Worm (Caenorhabditis elegans) whole organism, L4 larva: ENCODE results near the gene col-40.

Experiments used
- F37D6.2 ChIP-seq: sonication (generic microtip); optimal IDR thresholded peaks from 2 replicates; lab custom pipeline; 2016; ENCODE audit warnings: mild to moderate bottlenecking, missing genetic modification characterization, missing compliant biosample characterization
- T20F7.1 ChIP-seq: fragments of 200-800 bp; sonication (Bioruptor generic); optimal IDR thresholded peaks from 2 replicates; lab custom pipeline; 2018; ENCODE audit warnings: mild to moderate bottlenecking, missing genetic modification characterization, missing compliant biosample characterization
- T26A8.4 ChIP-seq: fragments of 200-800 bp; sonication (Bioruptor generic); IDR thresholded peaks from 2 replicates; pipeline ENCODE4 v1.3.6; 2022; ENCODE audit warnings: missing genetic modification characterization, missing compliant biosample characterization
- attf-4 ChIP-seq: sonication (generic microtip); optimal IDR thresholded peaks from 3 replicates; lab custom pipeline; 2017; ENCODE audit warnings: missing biosample characterization, missing genetic modification characterization
- ceh-20 ChIP-seq: fragments of 200-800 bp; sonication (Bioruptor generic); IDR thresholded peaks from 2 replicates; pipeline ENCODE4 v1.3.6; 2022; ENCODE audit warnings: missing genetic modification reagents, missing genetic modification characterization, missing compliant biosample characterization
- ceh-62 ChIP-seq: sonication (generic microtip); optimal IDR thresholded peaks from 2 replicates; lab custom pipeline; 2017; ENCODE audit warnings: missing biosample characterization, missing genetic modification characterization
- daf-16 ChIP-seq, 3 experiments: sonication (generic microtip); optimal IDR thresholded peaks; 2 replicates each; lab custom pipeline; 2016 to 2017; ENCODE audit warnings: missing genetic modification characterization in 3 of 3, missing genetic modification reagents in 3 of 3, mild to moderate bottlenecking in 2 of 3, missing compliant biosample characterization in 2 of 3, missing biosample characterization in 1 of 3, moderate library complexity in 1 of 3
- dve-1 ChIP-seq: sonication (generic microtip); optimal IDR thresholded peaks from 2 replicates; lab custom pipeline; 2017; ENCODE audit warnings: antibody characterized with exemption, mild to moderate bottlenecking, missing genetic modification characterization, missing compliant biosample characterization; ENCODE audit not compliant: insufficient read depth
- egl-27 ChIP-seq: sonication (generic microtip); optimal IDR thresholded peaks from 3 replicates; lab custom pipeline; 2017; ENCODE audit warnings: missing biosample characterization, missing genetic modification reagents, missing genetic modification characterization
- fkh-10 ChIP-seq: fragments of 150-350 bp; optimal IDR thresholded peaks from 2 replicates; lab custom pipeline; 2014; ENCODE audit warnings: missing biosample characterization, missing genetic modification reagents, missing genetic modification characterization
- hif-1 ChIP-seq, 2 experiments: sonication (generic microtip); optimal IDR thresholded peaks; 2 replicates each; lab custom pipeline; 2016 to 2017; ENCODE audit warnings: missing compliant biosample characterization in 2 of 2, missing genetic modification characterization in 2 of 2, missing genetic modification reagents in 2 of 2, missing genotype in 2 of 2, mild to moderate bottlenecking in 1 of 2
- hlh-11 ChIP-seq: fragments of 200-800 bp; sonication (Bioruptor generic); optimal IDR thresholded peaks from 2 replicates; lab custom pipeline; 2018; ENCODE audit warnings: mild to moderate bottlenecking, missing genetic modification characterization, missing compliant biosample characterization
- hlh-30 ChIP-seq: sonication (generic microtip); optimal IDR thresholded peaks from 2 replicates; lab custom pipeline; 2017; ENCODE audit warnings: antibody characterized with exemption, mild to moderate bottlenecking, missing genetic modification characterization, missing compliant biosample characterization; ENCODE audit not compliant: insufficient read depth
- hmg-1.1 ChIP-seq: fragments of 200-800 bp; sonication (Bioruptor generic); IDR thresholded peaks from 2 replicates; pipeline ENCODE4 v1.3.6; 2022; ENCODE audit warnings: missing genetic modification reagents, missing genetic modification characterization, missing compliant biosample characterization
- lim-7 ChIP-seq: fragments of 200-800 bp; sonication (Bioruptor generic); IDR thresholded peaks from 2 replicates; pipeline ENCODE4 v1.3.6; 2022; ENCODE audit warnings: missing genetic modification characterization, missing compliant biosample characterization
- lsy-2 ChIP-seq, 2 experiments: fragments of 150-350 bp in 1 of 2; sonication (generic microtip) in 1 of 2; optimal IDR thresholded peaks; 2 replicates each; lab custom pipeline; 2014 to 2017; ENCODE audit warnings: missing biosample characterization in 2 of 2, missing genetic modification characterization in 2 of 2
- mdl-1 ChIP-seq, 2 experiments: fragments of 150-350 bp in 1 of 2; sonication (generic microtip) in 1 of 2; optimal IDR thresholded peaks; 2 replicates each; lab custom pipeline; 2014 to 2017; ENCODE audit warnings: missing biosample characterization in 2 of 2, missing genetic modification characterization in 2 of 2
- mep-1 ChIP-seq: fragments of 150-350 bp; sonication (generic microtip); optimal IDR thresholded peaks from 3 replicates; lab custom pipeline; 2014; ENCODE audit warnings: missing biosample characterization, missing genetic modification characterization
- mes-2 ChIP-seq: sonication (generic microtip); optimal IDR thresholded peaks from 2 replicates; lab custom pipeline; 2016; ENCODE audit warnings: missing genotype, mild to moderate bottlenecking, missing genetic modification characterization, missing compliant biosample characterization; ENCODE audit not compliant: poor library complexity, severe bottlenecking
- mxl-2 ChIP-seq: fragments of 200-800 bp; sonication (Bioruptor generic); conservative IDR thresholded peaks from 2 replicates; pipeline ENCODE4 v1.3.6; 2022; ENCODE audit warnings: missing genetic modification reagents, missing genetic modification characterization, missing compliant biosample characterization
- mxl-3 ChIP-seq: fragments of 200-800 bp; sonication (Bioruptor generic); optimal IDR thresholded peaks from 2 replicates; lab custom pipeline; 2018; ENCODE audit warnings: mild to moderate bottlenecking, missing genetic modification characterization, missing compliant biosample characterization
- nhr-11 ChIP-seq: fragments of 150-350 bp; optimal IDR thresholded peaks from 2 replicates; lab custom pipeline; 2014; ENCODE audit warnings: missing biosample characterization, missing genetic modification characterization
- nhr-111 ChIP-seq: fragments of 200-800 bp; sonication (Bioruptor generic); optimal IDR thresholded peaks from 2 replicates; lab custom pipeline; 2018; ENCODE audit warnings: mild to moderate bottlenecking, missing genetic modification characterization, missing compliant biosample characterization
- pha-4 ChIP-seq, 2 experiments: fragments of 150-350 bp in 1 of 2; fragments of 200-800 bp in 1 of 2; sonication (Bioruptor generic) in 1 of 2; IDR thresholded peaks in 1 of 2; optimal IDR thresholded peaks in 1 of 2; 2 replicates each; pipeline versions ENCODE4 v1.3.6 to Lab custom; 2014 to 2022; ENCODE audit warnings: missing genetic modification characterization in 2 of 2, missing genetic modification reagents in 2 of 2, missing biosample characterization in 1 of 2, missing compliant biosample characterization in 1 of 2
- rbr-2 ChIP-seq: sonication (generic microtip); optimal IDR thresholded peaks from 2 replicates; lab custom pipeline; 2016; ENCODE audit warnings: missing genotype, missing genetic modification characterization, missing compliant biosample characterization
- saeg-2 ChIP-seq: fragments of 200-800 bp; sonication (Bioruptor generic); IDR thresholded peaks from 2 replicates; pipeline ENCODE4 v1.3.6; 2022; ENCODE audit warnings: missing genetic modification reagents, missing genetic modification characterization, missing compliant biosample characterization
- skn-1 ChIP-seq: fragments of 150-350 bp; optimal IDR thresholded peaks from 2 replicates; lab custom pipeline; 2014; ENCODE audit warnings: missing biosample characterization, missing genetic modification characterization
- tag-97 ChIP-seq: fragments of 200-800 bp; sonication (Bioruptor generic); IDR thresholded peaks from 2 replicates; pipeline ENCODE4 v1.3.6; 2022; ENCODE audit warnings: missing genetic modification characterization, missing compliant biosample characterization
- unc-62 ChIP-seq, 3 experiments: fragments of 150-350 bp in 1 of 3; sonication (generic microtip); optimal IDR thresholded peaks in 2 of 3; peaks in 1 of 3; 1 replicate in 1 of 3; 2 replicates in 2 of 3; lab custom pipeline; 2014 to 2017; ENCODE audit warnings: missing biosample characterization in 3 of 3, missing genetic modification characterization in 3 of 3, missing genetic modification reagents in 3 of 3, missing genotype in 1 of 3
- zag-1 ChIP-seq: fragments of 150-350 bp; optimal IDR thresholded peaks from 2 replicates; lab custom pipeline; 2014; ENCODE audit warnings: missing biosample characterization, missing genetic modification characterization
- zfp-2 ChIP-seq: sonication (generic microtip); optimal IDR thresholded peaks from 2 replicates; lab custom pipeline; 2016; ENCODE audit warnings: mild to moderate bottlenecking, missing genetic modification characterization, missing compliant biosample characterization
- zfp-3 ChIP-seq: fragments of 200-800 bp; sonication (Bioruptor generic); conservative IDR thresholded peaks from 2 replicates; pipeline ENCODE4 v1.3.6; 2022; ENCODE audit warnings: missing genetic modification reagents, missing genetic modification characterization, missing compliant biosample characterization
- zip-11 ChIP-seq: fragments of 200-800 bp; sonication (Bioruptor generic); IDR thresholded peaks from 2 replicates; pipeline ENCODE4 v1.3.6; 2022; ENCODE audit warnings: missing genetic modification characterization, missing compliant biosample characterization

Gene col-40

ce11 chrII:1085546-1085945 is 21.2 kb downstream of the col-40 start:
- no peak for TF ChIP-seq mxl-2 (GFP tag; lab: Robert Waterston, UW)

DNA sequence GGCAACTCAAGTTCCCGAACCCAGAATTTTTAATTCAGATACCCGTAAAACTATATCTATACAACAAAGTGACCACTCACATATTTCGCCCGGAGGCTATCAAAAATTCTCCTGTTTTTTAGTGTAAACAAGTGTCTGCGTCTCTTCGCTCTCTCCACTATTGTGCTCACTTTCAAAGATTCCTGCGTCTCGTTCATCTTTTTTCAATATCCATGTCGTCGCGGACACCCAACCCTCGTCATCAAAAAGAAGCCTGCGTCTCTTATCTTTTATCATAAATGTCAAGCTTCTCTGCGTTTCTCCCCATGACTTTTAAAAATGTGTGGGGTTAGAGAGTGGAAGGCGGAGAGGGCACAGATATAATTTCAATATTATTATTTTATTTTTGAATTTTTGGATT is 21.9 kb downstream of the col-40 start:
- TF ChIP-seq mdl-1 (tag; optimal IDR thresholded peaks at IDR 0.05; lab: Kevin White, UChicago) (peak in 1 of 2 experiments; percentile 65), dve-1 (tag; lab: Kevin White, UChicago) (peak; percentile 65), hlh-11 (peak; percentile 54), attf-4 (no peak), unc-62 (GFP tag; optimal IDR thresholded peaks at IDR 0.05 in 1 of 2; lab: Kevin White, UChicago) (peak in 1 of 2 experiments; percentile 34), unc-62 (tag; optimal IDR thresholded peaks at IDR 0.05; lab: Kevin White, UChicago) (no peak), tag-97 (GFP tag; lab: Robert Waterston, UW) (no peak), T26A8.4 (GFP tag; lab: Robert Waterston, UW) (no peak), mes-2 (tag; lab: Kevin White, UChicago) (peak; percentile 31), pha-4 (GFP tag; IDR thresholded peaks at IDR 0.05; lab: Robert Waterston, UW) (no peak), pha-4 (tag; optimal IDR thresholded peaks at IDR 0.05; lab: Kevin White, UChicago) (peak; percentile 25), mep-1 (tag; lab: Kevin White, UChicago) (peak; percentile 26), F37D6.2 (tag; lab: Kevin White, UChicago) (peak; percentile 20), daf-16 (GFP tag; optimal IDR thresholded peaks at IDR 0.05; lab: Kevin White, UChicago) (peak in 1 of 2 experiments; percentile 74), daf-16 (tag; optimal IDR thresholded peaks at IDR 0.05; lab: Kevin White, UChicago) (peak; percentile 17), rbr-2 (peak; percentile 58), nhr-11 (tag; lab: Kevin White, UChicago) (peak; percentile 66), fkh-10 (GFP tag; lab: Kevin White, UChicago) (peak; percentile 69), hlh-30 (peak; percentile 59), zag-1 (no peak), hmg-1.1 (GFP tag; lab: Robert Waterston, UW) (peak; percentile 41; the same call in 1 of the 2 replicates), lsy-2 (tag; optimal IDR thresholded peaks at IDR 0.05; lab: Kevin White, UChicago) (peak in 1 of 2 experiments; percentile 57)

- TF ChIP-seq lim-7 (GFP tag; lab: Robert Waterston, UW) = no peak
- no peak for TF ChIP-seq hif-1 (tag; optimal IDR thresholded peaks at IDR 0.05; lab: Kevin White, UChicago)
- TF ChIP-seq egl-27 (tag; lab: Kevin White, UChicago) = no peak
- TF ChIP-seq ceh-62 (tag; lab: Kevin White, UChicago) = no peak
- no peak for TF ChIP-seq zfp-3 (GFP tag; lab: Robert Waterston, UW)
- TF ChIP-seq mxl-2 (GFP tag; lab: Robert Waterston, UW) = no peak
- no peak for TF ChIP-seq mxl-3
- no peak for TF ChIP-seq nhr-111 (GFP tag; lab: Kevin White, UChicago)
- no peak for TF ChIP-seq skn-1 (tag; lab: Kevin White, UChicago)
- no peak for TF ChIP-seq ceh-20
- no peak for TF ChIP-seq F37D6.2 (tag; lab: Kevin White, UChicago)
- no peak for TF ChIP-seq hlh-11
- no peak for TF ChIP-seq lsy-2 (tag; optimal IDR thresholded peaks at IDR 0.05; lab: Kevin White, UChicago)
- TF ChIP-seq T20F7.1 (GFP tag; lab: Kevin White, UChicago) = no peak
- TF ChIP-seq, all 104 proteins: peak for 0
These were observed 23.9 kb downstream of the col-40 start, which contains the start of gene K02E7.1 for ce11 chrII:1082859-1083258. Gene K02E7.1 (plus strand): TSS chrII:1083159.

- TF ChIP-seq saeg-2 (GFP tag; lab: Robert Waterston, UW) (no peak), zfp-2 (tag; lab: Kevin White, UChicago) (peak; percentile 33), zip-11 (no peak), ceh-62 (tag; lab: Kevin White, UChicago) (no peak)
These were observed 31.3 kb downstream of the col-40 start, which contains the start of gene K02E7.11 for ce11 chrII:1075424-1075823. Gene K02E7.11 (minus strand): TSS chrII:1075524.
